Fruit fly (Drosophila melanogaster) whole organism, embryonic: ENCODE results near the gene CG43051.
A peak's percentile ranks its signal among the peaks of the same experiment; 100 is the strongest.

Experiments
- Atf-2 ChIP-seq: fragments of 200-800 bp; sonication (Bioruptor generic); optimal IDR thresholded peaks from 2 replicates; lab custom pipeline; 2016; ENCODE audit warnings: missing biosample characterization, missing genetic modification characterization
- Awh ChIP-seq: fragments of 200-800 bp; sonication (Bioruptor generic); IDR thresholded peaks from 2 replicates; pipeline ENCODE4, ENCODE4 v1.3.6; 2022; ENCODE audit warnings: missing biosample characterization, missing genetic modification characterization
- CG10366 ChIP-seq: fragments of 200-800 bp; sonication (Bioruptor generic); IDR thresholded peaks from 2 replicates; pipeline ENCODE4 v1.3.6; 2022; ENCODE audit warnings: missing biosample characterization, missing genetic modification characterization
- CG11398 ChIP-seq: fragments of 200-800 bp; sonication (Bioruptor generic); optimal IDR thresholded peaks from 2 replicates; lab custom pipeline; 2016; ENCODE audit warnings: missing biosample characterization, missing genetic modification characterization
- CG11456 ChIP-seq: fragments of 200-800 bp; sonication (Bioruptor generic); IDR thresholded peaks from 3 replicates; pipeline ENCODE4 v1.3.6; 2022; ENCODE audit warnings: missing biosample characterization, missing genetic modification characterization
- CG12104 ChIP-seq: fragments of 200-800 bp; sonication (Bioruptor generic); optimal IDR thresholded peaks from 3 replicates; lab custom pipeline; 2016; ENCODE audit warnings: missing biosample characterization, missing genetic modification characterization
- CG13624 ChIP-seq: fragments of 200-800 bp; sonication (Bioruptor generic); optimal IDR thresholded peaks from 2 replicates; lab custom pipeline; 2016; ENCODE audit warnings: missing biosample characterization, missing genetic modification characterization
- CG1603 ChIP-seq: fragments of 200-800 bp; sonication (Bioruptor generic); optimal IDR thresholded peaks from 2 replicates; lab custom pipeline; 2019; ENCODE audit warnings: missing biosample characterization, mild to moderate bottlenecking, missing genetic modification characterization, moderate library complexity
- CG17186 ChIP-seq: fragments of 200-800 bp; sonication (Bioruptor generic); optimal IDR thresholded peaks from 3 replicates; lab custom pipeline; 2017; ENCODE audit warnings: missing biosample characterization, missing genetic modification reagents, missing genetic modification characterization
- CG18599 ChIP-seq: fragments of 200-800 bp; sonication (Bioruptor generic); optimal IDR thresholded peaks from 3 replicates; lab custom pipeline; 2017; ENCODE audit warnings: missing biosample characterization, missing genetic modification characterization, mild to moderate bottlenecking, moderate library complexity, missing genetic modification reagents
- CG18764 ChIP-seq: fragments of 200-800 bp; sonication (Bioruptor generic); optimal IDR thresholded peaks from 3 replicates; lab custom pipeline; 2016; ENCODE audit warnings: missing biosample characterization, missing genetic modification characterization
- CG2712 ChIP-seq: fragments of 200-800 bp; optimal IDR thresholded peaks from 3 replicates; lab custom pipeline; 2019; ENCODE audit warnings: missing biosample characterization, mild to moderate bottlenecking, missing genetic modification characterization, moderate library complexity
- CG6683 ChIP-seq: fragments of 200-800 bp; sonication (Bioruptor generic); optimal IDR thresholded peaks from 2 replicates; lab custom pipeline; 2017; ENCODE audit warnings: missing biosample characterization, mild to moderate bottlenecking, missing genetic modification characterization, missing genetic modification reagents
- CG6813 ChIP-seq: fragments of 200-800 bp; sonication (Bioruptor generic); optimal IDR thresholded peaks from 2 replicates; lab custom pipeline; 2017; ENCODE audit warnings: missing biosample characterization, missing genetic modification characterization, mild to moderate bottlenecking, moderate library complexity, missing genetic modification reagents
- CG7271 ChIP-seq: fragments of 200-800 bp; sonication (Bioruptor generic); optimal IDR thresholded peaks from 2 replicates; lab custom pipeline; 2018; ENCODE audit warnings: missing biosample characterization, mild to moderate bottlenecking, missing genetic modification characterization, moderate library complexity
- CG7987 ChIP-seq: fragments of 200-800 bp; sonication (Bioruptor generic); optimal IDR thresholded peaks from 2 replicates; lab custom pipeline; 2018; ENCODE audit warnings: missing biosample characterization, mild to moderate bottlenecking, missing genetic modification characterization, moderate library complexity
- CG9876 ChIP-seq: fragments of 200-800 bp; sonication (Bioruptor generic); optimal IDR thresholded peaks from 2 replicates; lab custom pipeline; 2016; ENCODE audit warnings: missing biosample characterization, missing genetic modification characterization
- D ChIP-seq, 2 experiments: fragments of 200-800 bp in 1 of 2; fragments of >200 bp in 1 of 2; sonication (Bioruptor generic) in 1 of 2; optimal IDR thresholded peaks; 2 replicates in 1 of 2; 3 replicates in 1 of 2; lab custom pipeline; 2017; ENCODE audit warnings: mild to moderate bottlenecking in 1 of 2, missing biosample characterization in 1 of 2, missing genetic modification characterization in 1 of 2, missing genetic modification reagents in 1 of 2
- Dad ChIP-seq: fragments of 200-800 bp; sonication (Bioruptor generic); optimal IDR thresholded peaks from 3 replicates; lab custom pipeline; 2016; ENCODE audit warnings: missing biosample characterization, missing genetic modification characterization
- Deaf1 ChIP-seq: fragments of 200-800 bp; optimal IDR thresholded peaks from 3 replicates; lab custom pipeline; 2019; ENCODE audit warnings: missing biosample characterization, mild to moderate bottlenecking, missing genetic modification characterization, moderate library complexity
- E2f1 ChIP-seq: fragments of 200-800 bp; sonication (Bioruptor generic); IDR thresholded peaks from 2 replicates; pipeline ENCODE4 v1.3.6; 2022; ENCODE audit warnings: missing biosample characterization, missing genetic modification characterization
- Ets97D ChIP-seq: fragments of 200-800 bp; sonication (Bioruptor generic); optimal IDR thresholded peaks from 3 replicates; lab custom pipeline; 2016; ENCODE audit warnings: missing biosample characterization, missing genetic modification characterization
- Gug ChIP-seq: fragments of 200-800 bp; sonication (Bioruptor generic); IDR thresholded peaks from 4 replicates; pipeline ENCODE4 v1.3.6; 2022; ENCODE audit warnings: missing biosample characterization, missing genetic modification characterization
- NfI ChIP-seq: fragments of 200-800 bp; sonication (Bioruptor generic); optimal IDR thresholded peaks from 3 replicates; lab custom pipeline; 2018; ENCODE audit warnings: missing biosample characterization, mild to moderate bottlenecking, missing genetic modification characterization, moderate library complexity
- Pdp1 ChIP-seq, 2 experiments: fragments of 200-800 bp; sonication (Bioruptor generic); optimal IDR thresholded peaks; 3 replicates each; lab custom pipeline; 2016; ENCODE audit warnings: missing biosample characterization in 2 of 2, missing genetic modification characterization in 2 of 2, mild to moderate bottlenecking in 1 of 2, moderate library complexity in 1 of 2
- Poxn ChIP-seq: fragments of 200-800 bp; sonication (Bioruptor generic); IDR thresholded peaks from 2 replicates; pipeline ENCODE4 v1.3.6; 2022; ENCODE audit warnings: missing biosample characterization, missing genetic modification characterization
- Ptx1 ChIP-seq: fragments of 200-800 bp; sonication (Bioruptor generic); IDR thresholded peaks from 2 replicates; pipeline ENCODE4 v1.3.6; 2022; ENCODE audit warnings: missing biosample characterization, missing genetic modification characterization
- Xbp1 ChIP-seq: fragments of 200-800 bp; sonication (Bioruptor generic); optimal IDR thresholded peaks from 3 replicates; lab custom pipeline; 2016; ENCODE audit warnings: missing biosample characterization, mild to moderate bottlenecking, missing genetic modification characterization
- Xrp1 ChIP-seq: fragments of 200-800 bp; sonication (Bioruptor generic); IDR thresholded peaks from 2 replicates; pipeline ENCODE4 v1.3.6; 2022; ENCODE audit warnings: missing biosample characterization, missing genetic modification characterization
- bcd ChIP-seq: fragments of 200-800 bp; sonication (Bioruptor generic); optimal IDR thresholded peaks from 2 replicates; lab custom pipeline; 2017; ENCODE audit warnings: missing biosample characterization, mild to moderate bottlenecking, missing genetic modification characterization
- bigmax ChIP-seq: fragments of 200-800 bp; sonication (Bioruptor generic); optimal IDR thresholded peaks from 2 replicates; lab custom pipeline; 2018; ENCODE audit warnings: missing biosample characterization, mild to moderate bottlenecking, missing genetic modification characterization
- bsh ChIP-seq, 2 experiments: fragments of 200-800 bp; sonication (Bioruptor generic); optimal IDR thresholded peaks; 2 replicates each; lab custom pipeline; 2017 to 2018; ENCODE audit warnings: mild to moderate bottlenecking in 2 of 2, missing biosample characterization in 2 of 2, missing genetic modification characterization in 2 of 2, moderate library complexity in 1 of 2
- chinmo ChIP-seq: fragments of 200-800 bp; sonication (Bioruptor generic); IDR thresholded peaks from 4 replicates; pipeline ENCODE4 v1.3.6; 2022; ENCODE audit warnings: missing biosample characterization, missing genetic modification characterization; ENCODE audit not compliant: partially characterized antibody
- cwo ChIP-seq: fragments of 200-800 bp; sonication (Bioruptor generic); optimal IDR thresholded peaks from 3 replicates; lab custom pipeline; 2017; ENCODE audit warnings: missing biosample characterization, missing genetic modification characterization, mild to moderate bottlenecking, moderate library complexity, missing genetic modification reagents
- dati ChIP-seq: fragments of 200-800 bp; sonication (Bioruptor generic); IDR thresholded peaks from 2 replicates; pipeline ENCODE4 v1.3.6; 2022; ENCODE audit warnings: missing biosample characterization, missing genetic modification characterization
- dpn ChIP-seq, 2 experiments: fragments of 200-800 bp; sonication (Bioruptor generic); optimal IDR thresholded peaks; 3 replicates each; lab custom pipeline; 2016; ENCODE audit warnings: missing biosample characterization in 2 of 2, missing genetic modification characterization in 2 of 2
- fd102C ChIP-seq: fragments of 200-800 bp; sonication (Bioruptor generic); optimal IDR thresholded peaks from 2 replicates; lab custom pipeline; 2018; ENCODE audit warnings: missing biosample characterization, mild to moderate bottlenecking, missing genetic modification characterization, moderate library complexity
- gro ChIP-seq: fragments of 200-800 bp; sonication (Bioruptor generic); optimal IDR thresholded peaks from 2 replicates; lab custom pipeline; 2016; ENCODE audit warnings: missing biosample characterization, missing genetic modification characterization
- gsb ChIP-seq: fragments of 200-800 bp; sonication (Bioruptor generic); IDR thresholded peaks from 2 replicates; pipeline ENCODE4 v1.3.6; 2022; ENCODE audit warnings: missing biosample characterization, missing genetic modification characterization
- lov ChIP-seq, 2 experiments: fragments of 200-800 bp in 1 of 2; fragments of >200 bp in 1 of 2; sonication (Bioruptor generic) in 1 of 2; IDR thresholded peaks in 1 of 2; optimal IDR thresholded peaks in 1 of 2; 2 replicates in 1 of 2; 3 replicates in 1 of 2; pipeline versions ENCODE4 v1.3.6 to Lab custom; 2017 to 2022; ENCODE audit warnings: missing biosample characterization in 1 of 2, missing genetic modification characterization in 1 of 2
- nmo ChIP-seq: fragments of 200-800 bp; sonication (Bioruptor generic); optimal IDR thresholded peaks from 2 replicates; lab custom pipeline; 2018; ENCODE audit warnings: missing biosample characterization, mild to moderate bottlenecking, missing genetic modification characterization, moderate library complexity
- org-1 ChIP-seq: fragments of 200-800 bp; sonication (Bioruptor generic); optimal IDR thresholded peaks from 2 replicates; lab custom pipeline; 2017; ENCODE audit warnings: missing biosample characterization, missing genetic modification characterization
- pan ChIP-seq, 4 experiments: fragments of >200 bp in 3 of 4; fragments of 200-800 bp in 1 of 4; sonication (Bioruptor generic) in 1 of 4; optimal IDR thresholded peaks in 3 of 4; IDR thresholded peaks in 1 of 4; 2 replicates each; pipeline versions ENCODE4 v1.3.6 to Lab custom; 2017 to 2022; ENCODE audit warnings: missing biosample characterization in 2 of 4, missing genetic modification characterization in 2 of 4, mixed read lengths in 1 of 4
- peb ChIP-seq: fragments of 200-800 bp; sonication (Bioruptor generic); IDR thresholded peaks from 2 replicates; pipeline ENCODE4 v1.3.6; 2022; ENCODE audit warnings: missing biosample characterization, missing genetic modification characterization
- pnt ChIP-seq: fragments of 200-800 bp; sonication (Bioruptor generic); optimal IDR thresholded peaks from 3 replicates; lab custom pipeline; 2016; ENCODE audit warnings: missing biosample characterization, missing genetic modification characterization
- sim ChIP-seq: fragments of 200-800 bp; sonication (Bioruptor generic); IDR thresholded peaks from 2 replicates; pipeline ENCODE4 v1.3.6; 2022; ENCODE audit warnings: missing biosample characterization, missing genetic modification characterization
- tap ChIP-seq: fragments of 200-800 bp; optimal IDR thresholded peaks from 3 replicates; lab custom pipeline; 2019; ENCODE audit warnings: missing biosample characterization, mild to moderate bottlenecking, missing genetic modification characterization, moderate library complexity
- tll ChIP-seq, 2 experiments: fragments of 200-800 bp in 1 of 2; fragments of >200 bp in 1 of 2; sonication (Bioruptor generic) in 1 of 2; optimal IDR thresholded peaks; 2 replicates each; lab custom pipeline; 2017 to 2019; ENCODE audit warnings: missing biosample characterization in 2 of 2, missing genetic modification characterization in 2 of 2, mild to moderate bottlenecking in 1 of 2, moderate library complexity in 1 of 2
- trem ChIP-seq: fragments of 200-800 bp; optimal IDR thresholded peaks from 3 replicates; lab custom pipeline; 2019; ENCODE audit warnings: missing biosample characterization, mild to moderate bottlenecking, missing genetic modification characterization, moderate library complexity

CG43051 gene

dm6 chr2L:12548944-12549343, 41.2 kb downstream of the CG43051 start (continued):
- TF ChIP-seq gsb (GFP tag; lab: Robert Waterston, UW), result 0 out of 2 replicates have a peak, but pooled peaks have one; percentile 16
- peak; percentile 58 for TF ChIP-seq nmo (GFP tag; lab: Kevin White, UChicago)
- 0 out of 2 replicates have a peak, but pooled peaks have one; percentile 9 for TF ChIP-seq dati (GFP tag; lab: Robert Waterston, UW)
- peak; percentile 31 for TF ChIP-seq tap (tag; lab: Kevin White, UChicago)
- peak; percentile 65 for TF ChIP-seq CG18599 (GFP tag; lab: Kevin White, UChicago)
- TF ChIP-seq CG6813 (GFP tag; lab: Kevin White, UChicago), result peak; percentile 21
- TF ChIP-seq Gug (GFP tag; lab: Robert Waterston, UW), result peak; percentile 41; the same call in 1 of the 4 replicates
- TF ChIP-seq E2f1 (GFP tag; lab: Robert Waterston, UW), result no peak
- no peak for TF ChIP-seq Dad (GFP tag; lab: Kevin White, UChicago)
- TF ChIP-seq Xbp1 (GFP tag; lab: Kevin White, UChicago), result no peak
- TF ChIP-seq D (optimal IDR thresholded peaks at IDR 0.05; lab: Kevin White, UChicago), result no peak
- peak; percentile 39 for TF ChIP-seq D (GFP tag; optimal IDR thresholded peaks at IDR 0.05; lab: Kevin White, UChicago)
- no peak for TF ChIP-seq NfI (GFP tag; lab: Kevin White, UChicago)
- no peak for TF ChIP-seq Pdp1 (GFP tag; optimal IDR thresholded peaks at IDR 0.05; lab: Kevin White, UChicago)
- no peak for TF ChIP-seq Ptx1 (GFP tag; lab: Robert Waterston, UW)
- no peak for TF ChIP-seq lov (optimal IDR thresholded peaks at IDR 0.05; lab: Kevin White, UChicago)
- TF ChIP-seq lov (GFP tag; IDR thresholded peaks at IDR 0.05; lab: Robert Waterston, UW), result no peak
- TF ChIP-seq trem (tag; lab: Kevin White, UChicago), result peak; percentile 28
- TF ChIP-seq peb (GFP tag; lab: Robert Waterston, UW), result 0 out of 2 replicates have a peak, but pooled peaks have one; percentile 14
- no peak for TF ChIP-seq sim (GFP tag; lab: Robert Waterston, UW)
- TF ChIP-seq CG13624 (GFP tag; lab: Kevin White, UChicago), result no peak
- peak; percentile 75 for TF ChIP-seq Xrp1 (GFP tag; lab: Robert Waterston, UW)
- TF ChIP-seq CG12104 (GFP tag; lab: Kevin White, UChicago), result peak; percentile 41
- TF ChIP-seq Atf-2 (GFP tag; lab: Kevin White, UChicago), result no peak
- no peak for TF ChIP-seq Awh (GFP tag; lab: Robert Waterston, UW)
- TF ChIP-seq Deaf1 (tag; lab: Kevin White, UChicago), result no peak
- peak; percentile 37 for TF ChIP-seq cwo (GFP tag; lab: Kevin White, UChicago)
- no peak for TF ChIP-seq chinmo (GFP tag; lab: Robert Waterston, UW)
- TF ChIP-seq gro (GFP tag; lab: Kevin White, UChicago), result no peak
- no peak for TF ChIP-seq CG7987
- no peak for TF ChIP-seq Ets97D (GFP tag; lab: Kevin White, UChicago)
- no peak for TF ChIP-seq pnt (GFP tag; lab: Kevin White, UChicago)
- no peak for TF ChIP-seq bigmax (GFP tag; lab: Kevin White, UChicago)
- no peak for TF ChIP-seq Poxn (GFP tag; lab: Robert Waterston, UW)
- no peak for TF ChIP-seq CG9876 (GFP tag; lab: Kevin White, UChicago)
- TF ChIP-seq tll (GFP tag; optimal IDR thresholded peaks at IDR 0.05; lab: Kevin White, UChicago), result no peak
- TF ChIP-seq CG10366, result no peak
- peak; percentile 64 for TF ChIP-seq CG2712 (tag; lab: Kevin White, UChicago)
- TF ChIP-seq CG6683 (GFP tag; lab: Kevin White, UChicago), result peak; percentile 2
- no peak for TF ChIP-seq pan (optimal IDR thresholded peaks at IDR 0.05; lab: Kevin White, UChicago)
- peak in 1 of 2 experiments; percentile 37 for TF ChIP-seq pan (GFP tag; optimal IDR thresholded peaks at IDR 0.05 in 1 of 2, IDR thresholded peaks at IDR 0.05 in 1 of 2)
- no peak for TF ChIP-seq bsh (GFP tag; optimal IDR thresholded peaks at IDR 0.05; lab: Kevin White, UChicago)
- no peak for TF ChIP-seq dpn (GFP tag; optimal IDR thresholded peaks at IDR 0.05; lab: Kevin White, UChicago)
- TF ChIP-seq CG7271 (tag; lab: Kevin White, UChicago), result no peak
- TF ChIP-seq CG1603 (tag; lab: Kevin White, UChicago), result no peak
- TF ChIP-seq CG18764 (GFP tag; lab: Kevin White, UChicago), result no peak
- TF ChIP-seq CG11398 (GFP tag; lab: Kevin White, UChicago), result no peak
- no peak for TF ChIP-seq CG17186 (GFP tag; lab: Kevin White, UChicago)
- TF ChIP-seq org-1 (GFP tag; lab: Kevin White, UChicago), result no peak
- no peak for TF ChIP-seq fd102C (GFP tag; lab: Kevin White, UChicago)
- peak; percentile 36 for TF ChIP-seq bcd (GFP tag; lab: Kevin White, UChicago)
- TF ChIP-seq CG11456 (GFP tag; lab: Robert Waterston, UW), result no peak
